Fruit fly (Drosophila melanogaster): Measurements from ENCODE around the gene Scp2.
A peak's percentile ranks its signal among the peaks of the same experiment; 100 is the strongest.

Gene Scp2

dm6 chr3R:16624750-16625549 is 41.5 kb upstream of the Scp2 start, which contains the start of gene Fas1 (continued):
- TF ChIP-seq ara (GFP tag; IDR thresholded peaks at IDR 0.05) (no peak), Dref (GFP tag; IDR thresholded peaks at IDR 0.05) (peak; percentile 74), CG16779 (GFP tag; IDR thresholded peaks at IDR 0.05) (0 out of 2 replicates have a peak, but pooled peaks have one; percentile 10), pum (GFP tag; optimal IDR thresholded peaks at IDR 0.05) (no peak), fd3F (GFP tag; optimal IDR thresholded peaks at IDR 0.05) (no peak), Sry-δ (GFP tag; optimal IDR thresholded peaks at IDR 0.05) (peak; percentile 57), CG15479 (GFP tag; optimal IDR thresholded peaks at IDR 0.05) (no peak), gro (GFP tag; optimal IDR thresholded peaks at IDR 0.05) (no peak), h (optimal IDR thresholded peaks at IDR 0.05) (no peak), CTCF (GFP tag; optimal IDR thresholded peaks at IDR 0.05) (peak; percentile 82), CG17385 (GFP tag; optimal IDR thresholded peaks at IDR 0.05) (no peak), Drgx (GFP tag; IDR thresholded peaks at IDR 0.05) (peak; percentile 29; the same call in 1 of the 2 replicates), caup (GFP tag; optimal IDR thresholded peaks at IDR 0.05; ENCODE audit: severe bottlenecking) (no peak), ro (GFP tag; IDR thresholded peaks at IDR 0.05) (no peak), BEAF-32 (GFP tag; optimal IDR thresholded peaks at IDR 0.05) (peak; percentile 76), CG12744 (GFP tag; optimal IDR thresholded peaks at IDR 0.05) (no peak), Trl (optimal IDR thresholded peaks at IDR 0.05) (no peak), Trl (GFP tag; optimal IDR thresholded peaks at IDR 0.05) (no peak), Neu2 (GFP tag; optimal IDR thresholded peaks at IDR 0.05; ENCODE audit: borderline replicate concordance) (no peak), chif (GFP tag; optimal IDR thresholded peaks at IDR 0.05) (no peak), Rfx (GFP tag; IDR thresholded peaks at IDR 0.05) (peak; percentile 52; the same call in 1 of the 2 replicates), PHDP (tag; optimal IDR thresholded peaks at IDR 0.05) (no peak), odd (GFP tag; optimal IDR thresholded peaks at IDR 0.05) (no peak), Fer2 (tag; optimal IDR thresholded peaks at IDR 0.05) (no peak), CG17612 (GFP tag; IDR thresholded peaks at IDR 0.05) (no peak), Fer1 (GFP tag; optimal IDR thresholded peaks at IDR 0.05) (no peak), Hr78 (GFP tag; optimal IDR thresholded peaks at IDR 0.05) (no peak), dm (GFP tag; optimal IDR thresholded peaks at IDR 0.05) (peak; percentile 30), CG9797 (GFP tag; optimal IDR thresholded peaks at IDR 0.05) (peak; percentile 34), CG13775 (GFP tag; optimal IDR thresholded peaks at IDR 0.05) (no peak), pan (optimal IDR thresholded peaks at IDR 0.05) (no peak), pan (GFP tag; optimal IDR thresholded peaks at IDR 0.05 in 1 of 2, IDR thresholded peaks at IDR 0.05 in 1 of 2) (no peak), klu (GFP tag; IDR thresholded peaks at IDR 0.05) (no peak), ftz-f1 (GFP tag; optimal IDR thresholded peaks at IDR 0.05) (no peak), ab (GFP tag; optimal IDR thresholded peaks at IDR 0.05) (no peak), zen2 (GFP tag; IDR thresholded peaks at IDR 0.05; ENCODE audit: partially characterized antibody) (peak; percentile 72), Hand (GFP tag; optimal IDR thresholded peaks at IDR 0.05) (no peak), NC2β (GFP tag; optimal IDR thresholded peaks at IDR 0.05) (no peak), Dp (GFP tag; optimal IDR thresholded peaks at IDR 0.05) (peak; percentile 73), CG8478 (optimal IDR thresholded peaks at IDR 0.05) (no peak), vnd (GFP tag; IDR thresholded peaks at IDR 0.05; ENCODE audit: partially characterized antibody) (no peak; the same call in 2 of the 3 replicates), kni (GFP tag; optimal IDR thresholded peaks at IDR 0.05) (peak; percentile 85), tap (tag; optimal IDR thresholded peaks at IDR 0.05) (no peak), HmgD (GFP tag; optimal IDR thresholded peaks at IDR 0.05) (no peak), esg (GFP tag; conservative IDR thresholded peaks at IDR 0.05) (no peak), az2 (GFP tag; optimal IDR thresholded peaks at IDR 0.05) (no peak), amos (GFP tag; IDR thresholded peaks at IDR 0.05; ENCODE audit: partially characterized antibody) (peak; percentile 71), CHES-1-like (GFP tag; optimal IDR thresholded peaks at IDR 0.05) (no peak), CG14014 (GFP tag; IDR thresholded peaks at IDR 0.05) (no peak), CG11696 (GFP tag; IDR thresholded peaks at IDR 0.05) (no peak), CG7271 (tag; optimal IDR thresholded peaks at IDR 0.05) (no peak)
